Fruit fly (Drosophila melanogaster) whole organism, embryonic: Measurements from ENCODE around the gene Dyrk2.
A peak's percentile ranks its signal among the peaks of the same experiment; 100 is the strongest.

Experiments
- Atf3 ChIP-seq: fragments of 200-800 bp; sonication (Bioruptor generic); optimal IDR thresholded peaks from 3 replicates; lab custom pipeline; 2016; ENCODE audit warnings: missing biosample characterization, missing genetic modification characterization
- Bgb ChIP-seq: fragments of 200-800 bp; sonication (Bioruptor generic); IDR thresholded peaks from 2 replicates; pipeline ENCODE4 v1.3.6; 2022; ENCODE audit warnings: missing biosample characterization, missing genetic modification characterization; ENCODE audit not compliant: partially characterized antibody
- CG11398 ChIP-seq: fragments of 200-800 bp; sonication (Bioruptor generic); optimal IDR thresholded peaks from 2 replicates; lab custom pipeline; 2016; ENCODE audit warnings: missing biosample characterization, missing genetic modification characterization
- CG12071 ChIP-seq: fragments of 200-800 bp; sonication (Bioruptor generic); optimal IDR thresholded peaks from 3 replicates; lab custom pipeline; 2018; ENCODE audit warnings: missing biosample characterization, mild to moderate bottlenecking, missing genetic modification characterization
- CG1233 ChIP-seq: fragments of 200-800 bp; sonication (Bioruptor generic); optimal IDR thresholded peaks from 4 replicates; lab custom pipeline; 2018; ENCODE audit warnings: missing biosample characterization, mild to moderate bottlenecking, missing genetic modification characterization
- CG13296 ChIP-seq: fragments of 200-800 bp; sonication (Bioruptor generic); optimal IDR thresholded peaks from 3 replicates; lab custom pipeline; 2018; ENCODE audit warnings: missing biosample characterization, mild to moderate bottlenecking, missing genetic modification characterization
- CG1603 ChIP-seq: fragments of 200-800 bp; sonication (Bioruptor generic); optimal IDR thresholded peaks from 2 replicates; lab custom pipeline; 2019; ENCODE audit warnings: missing biosample characterization, mild to moderate bottlenecking, missing genetic modification characterization, moderate library complexity
- CG16863 ChIP-seq: fragments of 200-800 bp; sonication (Bioruptor generic); optimal IDR thresholded peaks from 3 replicates; lab custom pipeline; 2016; ENCODE audit warnings: missing biosample characterization, missing genetic modification characterization
- CG18011 ChIP-seq: fragments of 200-800 bp; sonication (Bioruptor generic); optimal IDR thresholded peaks from 2 replicates; lab custom pipeline; 2017; ENCODE audit warnings: missing biosample characterization, missing genetic modification characterization, mild to moderate bottlenecking, moderate library complexity, missing genotype
- CG1832 ChIP-seq: fragments of 200-800 bp; sonication (Bioruptor generic); optimal IDR thresholded peaks from 2 replicates; lab custom pipeline; 2017; ENCODE audit warnings: missing biosample characterization, mild to moderate bottlenecking, missing genetic modification characterization, inconsistent platforms
- CG2116 ChIP-seq: fragments of 200-800 bp; sonication (Bioruptor generic); optimal IDR thresholded peaks from 3 replicates; lab custom pipeline; 2018; ENCODE audit warnings: missing biosample characterization, mild to moderate bottlenecking, missing genetic modification characterization
- CG2712 ChIP-seq: fragments of 200-800 bp; optimal IDR thresholded peaks from 3 replicates; lab custom pipeline; 2019; ENCODE audit warnings: missing biosample characterization, mild to moderate bottlenecking, missing genetic modification characterization, moderate library complexity
- CG2889 ChIP-seq: fragments of 200-800 bp; sonication (Bioruptor generic); IDR thresholded peaks from 3 replicates; pipeline ENCODE4 v1.3.6; 2022; ENCODE audit warnings: missing biosample characterization, missing genetic modification characterization
- CG30020 ChIP-seq: fragments of 200-800 bp; optimal IDR thresholded peaks from 2 replicates; lab custom pipeline; 2019; ENCODE audit warnings: missing biosample characterization, mild to moderate bottlenecking, missing genetic modification characterization, moderate library complexity
- CG32767 ChIP-seq: fragments of 200-800 bp; sonication (Bioruptor generic); IDR thresholded peaks from 2 replicates; pipeline ENCODE4 v1.3.6; 2022; ENCODE audit warnings: missing biosample characterization, missing genetic modification characterization
- CG3407 ChIP-seq: fragments of 200-800 bp; sonication (Bioruptor generic); optimal IDR thresholded peaks from 2 replicates; lab custom pipeline; 2018; ENCODE audit warnings: missing biosample characterization, mild to moderate bottlenecking, missing genetic modification characterization
- CG34376 ChIP-seq: fragments of 200-800 bp; sonication (Bioruptor generic); optimal IDR thresholded peaks from 2 replicates; lab custom pipeline; 2018; ENCODE audit warnings: missing biosample characterization, mild to moderate bottlenecking, missing genetic modification characterization
- CG4424 ChIP-seq: fragments of 200-800 bp; sonication (Bioruptor generic); optimal IDR thresholded peaks from 3 replicates; lab custom pipeline; 2016; ENCODE audit warnings: missing biosample characterization, missing genetic modification characterization
- CG4617 ChIP-seq: fragments of 200-800 bp; sonication (Bioruptor generic); optimal IDR thresholded peaks from 3 replicates; lab custom pipeline; 2016; ENCODE audit warnings: missing biosample characterization, missing genetic modification characterization, borderline replicate concordance
- CG5180 ChIP-seq: fragments of 200-800 bp; sonication (Bioruptor generic); optimal IDR thresholded peaks from 3 replicates; lab custom pipeline; 2017; ENCODE audit warnings: missing biosample characterization, missing genetic modification characterization, mild to moderate bottlenecking, moderate library complexity, missing genetic modification reagents
- CG5245 ChIP-seq: fragments of 200-800 bp; sonication (Bioruptor generic); optimal IDR thresholded peaks from 3 replicates; lab custom pipeline; 2016; ENCODE audit warnings: missing biosample characterization, missing genetic modification characterization
- CG6175 ChIP-seq: fragments of 200-800 bp; sonication (Bioruptor generic); IDR thresholded peaks from 3 replicates; pipeline ENCODE4 v1.3.6; 2022; ENCODE audit warnings: missing biosample characterization, missing genetic modification characterization
- CG6813 ChIP-seq: fragments of 200-800 bp; sonication (Bioruptor generic); optimal IDR thresholded peaks from 2 replicates; lab custom pipeline; 2017; ENCODE audit warnings: missing biosample characterization, missing genetic modification characterization, mild to moderate bottlenecking, moderate library complexity, missing genetic modification reagents
- CG9727 ChIP-seq: fragments of 200-800 bp; sonication (Bioruptor generic); optimal IDR thresholded peaks from 3 replicates; lab custom pipeline; 2017; ENCODE audit warnings: missing biosample characterization, mild to moderate bottlenecking, missing genetic modification characterization
- CG9797 ChIP-seq: fragments of 200-800 bp; sonication (Bioruptor generic); optimal IDR thresholded peaks from 3 replicates; lab custom pipeline; 2018; ENCODE audit warnings: missing biosample characterization, mild to moderate bottlenecking, missing genetic modification characterization
- D19A ChIP-seq: fragments of 200-800 bp; optimal IDR thresholded peaks from 3 replicates; lab custom pipeline; 2019; ENCODE audit warnings: missing biosample characterization, mild to moderate bottlenecking, missing genetic modification characterization, moderate library complexity
- Dip2 ChIP-seq: fragments of 200-800 bp; sonication (Bioruptor generic); IDR thresholded peaks from 2 replicates; pipeline ENCODE4 v1.3.6; 2022; ENCODE audit warnings: missing biosample characterization, missing genetic modification characterization
- Doc2 ChIP-seq: fragments of 200-800 bp; sonication (Bioruptor generic); IDR thresholded peaks from 2 replicates; pipeline ENCODE4 v1.3.6; 2022; ENCODE audit warnings: missing biosample characterization, missing genetic modification characterization
- Fer1 ChIP-seq: fragments of 200-800 bp; sonication (Bioruptor generic); optimal IDR thresholded peaks from 2 replicates; lab custom pipeline; 2017; ENCODE audit warnings: missing biosample characterization, mild to moderate bottlenecking, missing genetic modification characterization
- GATAe ChIP-seq: fragments of 200-800 bp; sonication (Bioruptor generic); conservative IDR thresholded peaks from 2 replicates; pipeline ENCODE4 v1.3.6; 2022; ENCODE audit warnings: missing biosample characterization, missing genetic modification characterization
- Gug ChIP-seq: fragments of 200-800 bp; sonication (Bioruptor generic); IDR thresholded peaks from 4 replicates; pipeline ENCODE4 v1.3.6; 2022; ENCODE audit warnings: missing biosample characterization, missing genetic modification characterization
- Hr39 ChIP-seq: fragments of >200 bp; optimal IDR thresholded peaks from 2 replicates; lab custom pipeline; 2017
- Lhr ChIP-seq: fragments of 200-800 bp; sonication (Bioruptor generic); optimal IDR thresholded peaks from 3 replicates; lab custom pipeline; 2017; ENCODE audit warnings: mild to moderate bottlenecking, missing biosample characterization, missing genetic modification reagents, missing genetic modification characterization
- Spps ChIP-seq: fragments of 200-800 bp; sonication (Bioruptor generic); optimal IDR thresholded peaks from 2 replicates; lab custom pipeline; 2018; ENCODE audit warnings: missing biosample characterization, mild to moderate bottlenecking, missing genetic modification characterization
- cwo ChIP-seq: fragments of 200-800 bp; sonication (Bioruptor generic); optimal IDR thresholded peaks from 3 replicates; lab custom pipeline; 2017; ENCODE audit warnings: missing biosample characterization, missing genetic modification characterization, mild to moderate bottlenecking, moderate library complexity, missing genetic modification reagents
- fd3F ChIP-seq: fragments of 200-800 bp; sonication (Bioruptor generic); optimal IDR thresholded peaks from 2 replicates; lab custom pipeline; 2018; ENCODE audit warnings: missing biosample characterization, mild to moderate bottlenecking, missing genetic modification characterization, moderate library complexity
- fu2 ChIP-seq: fragments of 200-800 bp; sonication (Bioruptor generic); optimal IDR thresholded peaks from 2 replicates; lab custom pipeline; 2016; ENCODE audit warnings: missing biosample characterization, missing genetic modification characterization
- gfzf ChIP-seq: fragments of 200-800 bp; sonication (Bioruptor generic); optimal IDR thresholded peaks from 2 replicates; lab custom pipeline; 2016; ENCODE audit warnings: missing biosample characterization, mild to moderate bottlenecking, missing genetic modification characterization, moderate library complexity
- kah ChIP-seq: fragments of 200-800 bp; sonication (Bioruptor generic); optimal IDR thresholded peaks from 2 replicates; lab custom pipeline; 2018; ENCODE audit warnings: missing biosample characterization, mild to moderate bottlenecking, missing genetic modification characterization
- luna ChIP-seq: fragments of 200-800 bp; sonication (Bioruptor generic); optimal IDR thresholded peaks from 2 replicates; lab custom pipeline; 2016; ENCODE audit warnings: missing biosample characterization, missing genetic modification characterization
- maf-S ChIP-seq: fragments of 200-800 bp; sonication (Bioruptor generic); optimal IDR thresholded peaks from 2 replicates; lab custom pipeline; 2016; ENCODE audit warnings: missing biosample characterization, missing genetic modification characterization
- pho ChIP-seq: fragments of 200-800 bp; sonication (Bioruptor generic); optimal IDR thresholded peaks from 2 replicates; lab custom pipeline; 2016; ENCODE audit warnings: missing biosample characterization, missing genetic modification characterization
- pros ChIP-seq: fragments of 200-800 bp; sonication (Bioruptor generic); optimal IDR thresholded peaks from 3 replicates; lab custom pipeline; 2019; ENCODE audit warnings: missing biosample characterization, mild to moderate bottlenecking, missing genetic modification characterization, moderate library complexity
- ranshi ChIP-seq: fragments of 200-800 bp; sonication (Bioruptor generic); IDR thresholded peaks from 2 replicates; pipeline ENCODE4 v1.3.6; 2022; ENCODE audit warnings: missing biosample characterization, missing genetic modification characterization
- rib ChIP-seq: fragments of 200-800 bp; sonication (Bioruptor generic); IDR thresholded peaks from 2 replicates; pipeline ENCODE4 v1.3.6; 2022; ENCODE audit warnings: missing biosample characterization, missing genetic modification characterization
- sd ChIP-seq: fragments of 200-800 bp; sonication (Bioruptor generic); optimal IDR thresholded peaks from 3 replicates; lab custom pipeline; 2018; ENCODE audit warnings: missing biosample characterization, mild to moderate bottlenecking, missing genetic modification characterization, moderate library complexity
- seq ChIP-seq: fragments of 200-800 bp; sonication (Bioruptor generic); IDR thresholded peaks from 2 replicates; pipeline ENCODE4 v1.3.6; 2022; ENCODE audit warnings: missing biosample characterization, missing genetic modification characterization
- sob ChIP-seq: fragments of 200-800 bp; sonication (Bioruptor generic); IDR thresholded peaks from 2 replicates; pipeline ENCODE4 v1.3.6; 2022; ENCODE audit warnings: missing biosample characterization, missing genetic modification characterization
- sug ChIP-seq: fragments of 200-800 bp; optimal IDR thresholded peaks from 2 replicates; lab custom pipeline; 2019; ENCODE audit warnings: missing biosample characterization, mild to moderate bottlenecking, missing genetic modification characterization, moderate library complexity
- tup ChIP-seq: fragments of 200-800 bp; sonication (Bioruptor generic); optimal IDR thresholded peaks from 2 replicates; lab custom pipeline; 2016; ENCODE audit warnings: missing biosample characterization, mild to moderate bottlenecking, missing genetic modification characterization, moderate library complexity
- vfl ChIP-seq: fragments of 200-800 bp; sonication (Bioruptor generic); optimal IDR thresholded peaks from 2 replicates; lab custom pipeline; 2016; ENCODE audit warnings: missing biosample characterization, missing genetic modification characterization
- wek ChIP-seq: fragments of 200-800 bp; sonication (Bioruptor generic); optimal IDR thresholded peaks from 3 replicates; lab custom pipeline; 2018; ENCODE audit warnings: missing biosample characterization, mild to moderate bottlenecking, missing genetic modification characterization, moderate library complexity

Dyrk2 gene

DNA sequence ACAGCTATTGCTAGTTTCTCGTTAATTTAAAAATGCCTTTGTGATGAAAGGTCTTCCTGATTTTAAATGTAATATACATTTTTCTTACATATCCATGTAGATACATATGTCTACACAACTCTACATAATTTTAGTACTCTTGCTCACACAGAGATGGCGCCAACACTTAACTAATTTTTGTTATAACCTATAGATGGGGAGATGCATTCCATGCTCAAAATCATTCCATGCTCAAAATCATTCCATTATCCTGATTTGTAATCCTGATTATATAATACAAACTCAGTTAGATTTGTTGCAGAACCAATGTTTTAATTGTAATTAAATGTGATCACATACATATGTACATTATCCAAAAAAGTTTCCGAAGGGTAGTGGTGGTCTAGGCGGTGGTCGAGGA lies 73.0 kb downstream of the Dyrk2 start (continued):
- TF ChIP-seq CG2889 (GFP tag; lab: Robert Waterston, UW) (0 out of 3 replicates have a peak, but pooled peaks have one; percentile 15), sd (tag; lab: Kevin White, UChicago) (no peak), CG6175 (GFP tag; lab: Robert Waterston, UW) (no peak), maf-S (GFP tag; lab: Kevin White, UChicago) (no peak), Lhr (GFP tag; lab: Kevin White, UChicago) (peak; percentile 59), CG2116 (GFP tag; lab: Kevin White, UChicago) (no peak), CG12071 (no peak), pho (GFP tag; lab: Kevin White, UChicago) (no peak), sob (GFP tag; lab: Robert Waterston, UW) (no peak), CG2712 (tag; lab: Kevin White, UChicago) (no peak), CG5245 (GFP tag; lab: Kevin White, UChicago) (peak; percentile 14), Bgb (GFP tag; lab: Robert Waterston, UW) (peak; percentile 69), fd3F (GFP tag; lab: Kevin White, UChicago) (no peak), CG13296 (no peak), cwo (GFP tag; lab: Kevin White, UChicago) (no peak), gfzf (no peak), Fer1 (no peak), Hr39 (no peak), CG3407 (GFP tag; lab: Kevin White, UChicago) (no peak), CG5180 (GFP tag; lab: Kevin White, UChicago) (no peak), CG34376 (GFP tag; lab: Kevin White, UChicago) (no peak), D19A (peak; percentile 22), seq (GFP tag; lab: Robert Waterston, UW) (no peak), wek (GFP tag; lab: Kevin White, UChicago) (no peak), CG32767 (no peak), CG6813 (GFP tag; lab: Kevin White, UChicago) (no peak), vfl (no peak), Gug (GFP tag; lab: Robert Waterston, UW) (no peak), CG4617 (GFP tag; lab: Kevin White, UChicago) (no peak), sug (tag; lab: Kevin White, UChicago) (no peak), GATAe (no peak), luna (GFP tag; lab: Kevin White, UChicago) (no peak), pros (GFP tag; lab: Kevin White, UChicago) (no peak), CG1233 (GFP tag; lab: Kevin White, UChicago) (no peak), ranshi (GFP tag; lab: Robert Waterston, UW) (no peak), tup (GFP tag; lab: Kevin White, UChicago) (no peak), CG1832 (GFP tag; lab: Kevin White, UChicago) (no peak), fu2 (GFP tag; lab: Kevin White, UChicago) (no peak), Atf3 (no peak), CG4424 (peak; percentile 26), CG9727 (GFP tag; lab: Kevin White, UChicago) (no peak), CG30020 (tag; lab: Kevin White, UChicago) (no peak), rib (GFP tag; lab: Robert Waterston, UW) (no peak), CG1603 (tag; lab: Kevin White, UChicago) (no peak), CG18011 (GFP tag; lab: Kevin White, UChicago) (no peak), Spps (tag; lab: Kevin White, UChicago) (no peak), Doc2 (GFP tag; lab: Robert Waterston, UW) (no peak), CG16863 (no peak), CG9797 (GFP tag; lab: Kevin White, UChicago) (no peak), CG11398 (no peak), Dip2 (GFP tag; lab: Robert Waterston, UW) (peak; percentile 97), kah (GFP tag; lab: Kevin White, UChicago) (no peak)
